Fruit fly (Drosophila melanogaster): ENCODE measurements around the gene CG44037.

DNA sequence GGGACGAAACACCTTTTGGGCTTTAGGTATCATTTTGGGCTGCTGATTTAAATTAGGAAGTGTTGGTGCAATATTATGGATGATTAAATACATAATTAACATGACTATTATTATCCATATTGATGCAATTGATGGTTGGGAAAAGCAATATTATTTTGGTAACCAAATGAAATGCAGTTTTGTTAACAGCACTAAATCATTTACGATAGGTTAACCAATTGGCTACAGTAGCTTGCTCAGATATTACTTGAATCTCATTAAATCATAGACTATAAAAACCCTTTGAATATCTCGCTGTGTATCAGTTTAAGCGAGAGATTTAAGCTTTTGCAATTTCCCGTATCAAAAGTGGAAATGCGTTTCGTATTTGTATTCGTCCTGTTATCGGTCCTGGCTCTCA is 14.3 kb downstream of the CG44037 start, which contains the start of gene Sfp87B:
- no peak for TF ChIP-seq psq (optimal IDR thresholded peaks at IDR 0.05)
- TF ChIP-seq Sin3A (optimal IDR thresholded peaks at IDR 0.05): no peak
- no peak for TF ChIP-seq Myc (optimal IDR thresholded peaks at IDR 0.05)
- TF ChIP-seq ttk (optimal IDR thresholded peaks at IDR 0.05): no peak
- no peak for TF ChIP-seq h (optimal IDR thresholded peaks at IDR 0.05)
- TF ChIP-seq insv (optimal IDR thresholded peaks at IDR 0.05): no peak
